Worm (Caenorhabditis elegans): Measurements from ENCODE around the gene ppm-2.

DNA sequence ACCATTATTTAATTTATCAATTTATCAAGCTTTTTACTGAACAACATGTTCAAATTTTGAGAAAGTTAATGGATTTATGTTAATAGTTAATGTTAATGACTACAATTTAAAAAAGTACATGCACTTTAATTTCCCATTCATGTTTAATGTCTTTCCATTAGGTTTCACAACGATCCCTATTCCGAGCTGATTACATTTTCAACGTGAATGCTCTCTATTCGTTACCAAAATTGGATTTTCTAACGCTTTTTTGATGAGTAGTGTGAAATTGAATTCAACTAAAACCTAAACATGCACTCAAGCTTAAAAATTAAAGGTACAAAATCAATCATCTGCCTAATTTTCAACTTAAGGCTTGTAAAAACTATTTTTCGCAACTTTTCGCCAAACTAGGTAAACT, 7.1 kb downstream of the ppm-2 start:
- TF ChIP-seq nhr-76 (tag; optimal IDR thresholded peaks at IDR 0.05): no peak
- no peak for TF ChIP-seq unc-62 (GFP tag; optimal IDR thresholded peaks at IDR 0.05)
- no peak for TF ChIP-seq elt-3 (tag; optimal IDR thresholded peaks at IDR 0.05)
- no peak for TF ChIP-seq nhr-19 (GFP tag; conservative IDR thresholded peaks at IDR 0.05)
- TF ChIP-seq efl-1 (optimal IDR thresholded peaks at IDR 0.05): no peak
- no peak for TF ChIP-seq efl-1 (GFP tag; optimal IDR thresholded peaks at IDR 0.05 in 1 of 2)
- no peak for TF ChIP-seq lsy-2 (tag; optimal IDR thresholded peaks at IDR 0.05)
- no peak for TF ChIP-seq alr-1 (tag; optimal IDR thresholded peaks at IDR 0.05; ENCODE audit: borderline replicate concordance)
- TF ChIP-seq ama-1 (optimal IDR thresholded peaks at IDR 0.05): no peak
- no peak for TF ChIP-seq skn-1 (tag; optimal IDR thresholded peaks at IDR 0.05)
